Fruit fly (Drosophila melanogaster): ENCODE measurements around the gene FoxK.
A peak's percentile ranks its signal among the peaks of the same experiment; 100 is the strongest.

The FoxK gene

dm6 chr3L:11064689-11065088 is 55.9 kb downstream of the FoxK start, which contains the start of the genes CG32075, CG45101 and SuUR (continued):
- TF ChIP-seq CG17385 (GFP tag; optimal IDR thresholded peaks at IDR 0.05) (peak; percentile 81), psq (GFP tag; optimal IDR thresholded peaks at IDR 0.05) (peak; percentile 56), bcd (GFP tag; optimal IDR thresholded peaks at IDR 0.05) (peak; percentile 81), CG6654 (GFP tag; optimal IDR thresholded peaks at IDR 0.05) (no peak), CG18764 (GFP tag; optimal IDR thresholded peaks at IDR 0.05) (peak; percentile 83), CG10147 (GFP tag; optimal IDR thresholded peaks at IDR 0.05) (peak; percentile 67), CG13624 (GFP tag; optimal IDR thresholded peaks at IDR 0.05) (peak; percentile 93), CG31441 (GFP tag; IDR thresholded peaks at IDR 0.05) (peak; percentile 68), kah (GFP tag; optimal IDR thresholded peaks at IDR 0.05) (peak; percentile 32), HmgD (GFP tag; optimal IDR thresholded peaks at IDR 0.05) (peak; percentile 73), gem (tag; optimal IDR thresholded peaks at IDR 0.05) (peak; percentile 92), ham (GFP tag; IDR thresholded peaks at IDR 0.05) (peak; percentile 29; the same call in 1 of the 2 replicates), inv (GFP tag; IDR thresholded peaks at IDR 0.05; ENCODE audit: partially characterized antibody) (no peak), gcm2 (GFP tag; optimal IDR thresholded peaks at IDR 0.05) (peak; percentile 81), CG30020 (tag; optimal IDR thresholded peaks at IDR 0.05) (peak; percentile 61), CG12299 (tag; optimal IDR thresholded peaks at IDR 0.05) (peak; percentile 61), Hand (GFP tag; optimal IDR thresholded peaks at IDR 0.05) (no peak), CG9609 (GFP tag; optimal IDR thresholded peaks at IDR 0.05) (peak; percentile 91), Bdp1 (GFP tag; optimal IDR thresholded peaks at IDR 0.05) (peak; percentile 79), CG15479 (GFP tag; optimal IDR thresholded peaks at IDR 0.05) (no peak), sim (GFP tag; IDR thresholded peaks at IDR 0.05) (no peak), stc (GFP tag; IDR thresholded peaks at IDR 0.05) (peak; percentile 85), knrl (GFP tag; IDR thresholded peaks at IDR 0.05; ENCODE audit: partially characterized antibody) (peak; percentile 24; the same call in 1 of the 3 replicates), D (optimal IDR thresholded peaks at IDR 0.05) (no peak), D (GFP tag; optimal IDR thresholded peaks at IDR 0.05) (peak; percentile 26), ap (GFP tag; IDR thresholded peaks at IDR 0.05) (peak; percentile 83), luna (GFP tag; optimal IDR thresholded peaks at IDR 0.05) (peak; percentile 88), Rx (GFP tag; IDR thresholded peaks at IDR 0.05) (peak; percentile 77), croc (GFP tag; conservative IDR thresholded peaks at IDR 0.05) (peak; percentile 74), Lhr (GFP tag; optimal IDR thresholded peaks at IDR 0.05) (peak; percentile 51), CG2199 (GFP tag; IDR thresholded peaks at IDR 0.05) (peak; percentile 56; the same call in 1 of the 3 replicates), NC2α (GFP tag; optimal IDR thresholded peaks at IDR 0.05) (peak; percentile 70), CG31224 (GFP tag; IDR thresholded peaks at IDR 0.05) (peak; percentile 74), caup (GFP tag; optimal IDR thresholded peaks at IDR 0.05; ENCODE audit: severe bottlenecking) (peak; percentile 86), ssp (GFP tag; IDR thresholded peaks at IDR 0.05) (peak; percentile 83), phol (tag; optimal IDR thresholded peaks at IDR 0.05) (peak; percentile 90), CG31388 (GFP tag; optimal IDR thresholded peaks at IDR 0.05) (peak; percentile 39), CG11695 (GFP tag; IDR thresholded peaks at IDR 0.05) (peak; percentile 78), HmgZ (tag; optimal IDR thresholded peaks at IDR 0.05) (peak; percentile 92), sisA (GFP tag; IDR thresholded peaks at IDR 0.05) (peak; percentile 92), ro (GFP tag; IDR thresholded peaks at IDR 0.05) (peak; percentile 76), CG16863 (GFP tag; optimal IDR thresholded peaks at IDR 0.05) (peak; percentile 84), GATAe (GFP tag; conservative IDR thresholded peaks at IDR 0.05) (peak; percentile 61; the same call in 1 of the 2 replicates), CG7372 (GFP tag; IDR thresholded peaks at IDR 0.05) (peak; percentile 80), Hmr (GFP tag; optimal IDR thresholded peaks at IDR 0.05) (peak; percentile 82), CG2875 (GFP tag; optimal IDR thresholded peaks at IDR 0.05) (peak; percentile 39), CG12769 (tag; optimal IDR thresholded peaks at IDR 0.05) (peak; percentile 81), CG14860 (GFP tag; IDR thresholded peaks at IDR 0.05; ENCODE audit: partially characterized antibody) (no peak), Side (GFP tag; optimal IDR thresholded peaks at IDR 0.05) (peak; percentile 86), Sin3A (optimal IDR thresholded peaks at IDR 0.05) (peak; percentile 75), CG8281 (tag; optimal IDR thresholded peaks at IDR 0.05) (peak; percentile 38)
